Worm (Caenorhabditis elegans): ENCODE measurements around the gene ZK721.3.

DNA sequence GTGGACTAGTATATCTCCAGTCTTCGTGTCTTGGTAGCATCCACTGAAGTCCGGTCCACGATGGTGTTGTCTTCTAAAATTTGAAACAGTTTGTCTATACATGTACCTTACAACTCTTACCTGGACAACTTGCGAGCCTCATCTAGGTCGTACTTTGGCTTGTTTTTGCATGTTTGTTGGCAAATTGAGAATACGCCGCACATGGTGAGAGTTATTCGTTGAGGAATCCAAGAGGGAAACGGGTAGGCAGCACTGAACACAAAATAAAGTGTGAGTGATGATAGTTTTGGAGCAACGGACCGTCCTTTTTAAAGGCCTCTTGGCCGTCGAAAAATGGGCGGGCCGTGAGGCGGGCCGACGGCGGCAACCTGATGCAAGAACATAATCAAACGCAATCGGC lies 33.7 kb upstream of the ZK721.3 start, which contains the start of gene asns-2:
- TF ChIP-seq C08G9.2 (tag; optimal IDR thresholded peaks at IDR 0.05) (no peak), F13H6.1 (tag; optimal IDR thresholded peaks at IDR 0.05) (no peak), ceh-45 (GFP tag; IDR thresholded peaks at IDR 0.05) (no peak), hlh-15 (tag; optimal IDR thresholded peaks at IDR 0.05) (no peak), fkh-10 (GFP tag; optimal IDR thresholded peaks at IDR 0.05) (no peak), elt-4 (tag; optimal IDR thresholded peaks at IDR 0.05) (no peak), zip-5 (tag; optimal IDR thresholded peaks at IDR 0.05) (no peak)

All from whole organism, late embryonic.